Worm (Caenorhabditis elegans) whole organism, L4 larva: Measurements from ENCODE around the gene sdz-28.

ENCODE experiments used
- dpl-1 ChIP-seq: fragments of 150-350 bp; optimal IDR thresholded peaks from 2 replicates; lab custom pipeline; 2014; ENCODE audit warnings: missing biosample characterization, missing genetic modification reagents, missing genetic modification characterization
- jun-1 ChIP-seq: fragments of 150-350 bp; optimal IDR thresholded peaks from 2 replicates; lab custom pipeline; 2014; ENCODE audit warnings: missing biosample characterization, missing genetic modification reagents, missing genetic modification characterization

DNA sequence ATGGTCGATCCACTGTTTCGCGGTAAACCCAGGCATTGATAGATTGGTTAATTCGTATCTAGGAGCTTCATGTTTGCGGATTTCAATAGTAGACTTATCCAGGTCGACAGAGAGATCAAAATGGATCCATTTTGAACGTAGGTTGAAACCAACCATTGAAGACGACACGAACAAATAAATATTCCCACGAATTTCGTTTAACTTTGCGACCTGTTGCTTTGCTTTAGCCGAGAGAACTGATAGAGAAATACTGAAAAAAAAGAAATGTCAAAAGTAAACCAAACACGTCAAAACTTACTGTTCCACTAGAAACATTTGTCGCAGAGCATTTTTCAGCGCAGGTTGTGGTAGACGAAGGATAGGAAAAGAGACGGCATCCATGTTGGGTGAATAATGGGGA is 37.5 kb downstream of the sdz-28 start, which contains the start of gene fbxb-38:
- TF ChIP-seq dpl-1 (GFP tag; lab: Kevin White, UChicago) = no peak
- TF ChIP-seq jun-1 = no peak
